Worm (Caenorhabditis elegans): ENCODE data around the gene Y54F10BM.13.
A peak's percentile ranks its signal among the peaks of the same experiment; 100 is the strongest.

The Y54F10BM.13 gene

DNA sequence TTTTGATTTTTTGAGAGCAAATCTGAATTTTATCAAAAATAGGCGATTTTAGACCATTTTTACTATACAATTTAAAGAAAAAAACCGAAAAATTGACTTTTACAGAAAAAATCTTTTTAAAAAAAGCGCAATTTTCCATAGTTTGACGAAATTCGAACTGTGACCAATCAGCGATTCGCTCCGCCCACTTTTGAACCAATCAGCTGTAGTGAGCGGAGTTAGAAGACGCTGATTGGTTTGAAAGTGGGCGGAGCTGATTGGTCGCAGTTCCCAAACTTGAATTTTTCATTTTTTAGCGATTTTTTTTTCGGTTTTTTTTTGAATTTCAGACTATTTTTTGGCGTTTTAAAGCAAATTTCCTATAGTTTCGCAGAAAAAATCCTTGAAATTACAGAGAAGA, 6.2 kb downstream of the Y54F10BM.13 start:
- TF ChIP-seq ref-1 (GFP tag; conservative IDR thresholded peaks at IDR 0.05) (no peak), med-1 (GFP tag; optimal IDR thresholded peaks at IDR 0.05; ENCODE audit: insufficient read depth) (no peak), klf-2 (GFP tag; conservative IDR thresholded peaks at IDR 0.05) (no peak), T22C8.4 (GFP tag; IDR thresholded peaks at IDR 0.05) (no peak), cog-1 (tag; optimal IDR thresholded peaks at IDR 0.05) (no peak), flt-1 (GFP tag; IDR thresholded peaks at IDR 0.05) (no peak), ztf-29 (GFP tag; IDR thresholded peaks at IDR 0.05) (no peak), ztf-23 (GFP tag; IDR thresholded peaks at IDR 0.05) (no peak), tab-1 (GFP tag; IDR thresholded peaks at IDR 0.05) (no peak)

ce11 chrIII:2316439-2316838, 14.4 kb downstream of the Y54F10BM.13 start:
- no peak for TF ChIP-seq ztf-23 (GFP tag; IDR thresholded peaks at IDR 0.05)
- no peak for TF ChIP-seq klf-2 (GFP tag; conservative IDR thresholded peaks at IDR 0.05)
- no peak for TF ChIP-seq ztf-29 (GFP tag; IDR thresholded peaks at IDR 0.05)
- TF ChIP-seq med-1 (GFP tag; optimal IDR thresholded peaks at IDR 0.05; ENCODE audit: insufficient read depth): no peak
- TF ChIP-seq ref-1 (GFP tag; conservative IDR thresholded peaks at IDR 0.05): no peak
- no peak for TF ChIP-seq flt-1 (GFP tag; IDR thresholded peaks at IDR 0.05)
- no peak for TF ChIP-seq cog-1 (tag; optimal IDR thresholded peaks at IDR 0.05)
- TF ChIP-seq T22C8.4 (GFP tag; IDR thresholded peaks at IDR 0.05): no peak
- TF ChIP-seq tab-1 (GFP tag; IDR thresholded peaks at IDR 0.05): no peak

ce11 chrIII:2314678-2315077, 16.2 kb downstream of the Y54F10BM.13 start:
- TF ChIP-seq ztf-29 (GFP tag; IDR thresholded peaks at IDR 0.05) (no peak), tab-1 (GFP tag; IDR thresholded peaks at IDR 0.05) (0 out of 2 replicates have a peak, but pooled peaks have one; percentile 5)

DNA sequence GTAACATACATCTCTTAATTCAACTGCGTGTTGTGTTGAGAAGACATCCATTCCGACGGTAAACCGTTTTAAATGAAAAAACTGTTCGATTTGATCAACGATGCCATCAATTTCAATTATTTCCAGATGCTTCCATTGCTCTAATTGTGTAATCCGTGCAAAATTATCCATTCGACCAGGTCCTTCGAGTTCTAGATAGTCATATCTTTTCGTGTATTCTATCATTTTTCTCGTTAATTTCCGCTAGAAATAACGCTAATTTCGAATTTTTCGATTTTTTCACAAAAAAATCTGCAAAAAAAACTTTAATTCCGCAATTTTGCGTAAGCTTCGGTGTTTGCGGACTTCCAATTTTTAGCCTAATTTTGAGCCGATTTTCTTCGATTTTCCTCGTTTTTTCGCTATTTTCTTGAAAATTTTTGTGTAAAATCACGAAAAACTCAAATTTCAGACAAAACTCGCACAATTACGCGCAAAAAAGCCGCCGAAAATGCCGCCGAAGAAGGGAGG, 16.8 kb downstream of the Y54F10BM.13 start, which contains the start of the genes fbxa-66 and iffb-1:
TSS of gene fbxa-66 (minus strand) at position 51 of the 510 bp plus-strand sequence.
TSS of gene iffb-1 (plus strand) at position 452 of the 510 bp plus-strand sequence.
- TF ChIP-seq klf-2 (GFP tag; conservative IDR thresholded peaks at IDR 0.05) (no peak), tab-1 (GFP tag; IDR thresholded peaks at IDR 0.05) (no peak), ztf-23 (GFP tag; IDR thresholded peaks at IDR 0.05) (no peak)

DNA sequence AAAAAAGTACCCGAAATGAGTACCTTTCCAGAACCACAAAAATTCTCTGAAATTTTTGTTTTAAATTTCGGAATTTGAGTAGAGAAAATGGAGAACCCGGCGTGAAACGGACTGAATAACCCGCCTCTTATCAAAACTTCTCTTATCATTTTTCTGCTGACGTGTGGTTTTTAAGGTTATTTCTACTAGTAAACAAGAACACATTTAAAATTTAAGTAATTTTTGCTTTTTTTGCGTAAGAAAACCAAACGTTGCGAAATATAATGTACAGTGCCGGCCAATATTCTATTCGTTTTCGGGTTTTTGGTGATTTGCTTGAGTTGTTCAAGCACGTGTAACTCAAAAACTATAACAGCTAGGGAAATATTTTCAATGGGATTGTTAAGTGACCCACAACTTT, 19.9 kb downstream of the Y54F10BM.13 start:
- TF ChIP-seq T22C8.4 (GFP tag; IDR thresholded peaks at IDR 0.05) (no peak), tab-1 (GFP tag; IDR thresholded peaks at IDR 0.05) (no peak), klf-2 (GFP tag; conservative IDR thresholded peaks at IDR 0.05) (no peak), ztf-29 (GFP tag; IDR thresholded peaks at IDR 0.05) (no peak), cog-1 (tag; optimal IDR thresholded peaks at IDR 0.05) (no peak), flt-1 (GFP tag; IDR thresholded peaks at IDR 0.05) (no peak), ref-1 (GFP tag; conservative IDR thresholded peaks at IDR 0.05) (no peak), med-1 (GFP tag; optimal IDR thresholded peaks at IDR 0.05; ENCODE audit: insufficient read depth) (no peak), ztf-23 (GFP tag; IDR thresholded peaks at IDR 0.05) (no peak)

DNA sequence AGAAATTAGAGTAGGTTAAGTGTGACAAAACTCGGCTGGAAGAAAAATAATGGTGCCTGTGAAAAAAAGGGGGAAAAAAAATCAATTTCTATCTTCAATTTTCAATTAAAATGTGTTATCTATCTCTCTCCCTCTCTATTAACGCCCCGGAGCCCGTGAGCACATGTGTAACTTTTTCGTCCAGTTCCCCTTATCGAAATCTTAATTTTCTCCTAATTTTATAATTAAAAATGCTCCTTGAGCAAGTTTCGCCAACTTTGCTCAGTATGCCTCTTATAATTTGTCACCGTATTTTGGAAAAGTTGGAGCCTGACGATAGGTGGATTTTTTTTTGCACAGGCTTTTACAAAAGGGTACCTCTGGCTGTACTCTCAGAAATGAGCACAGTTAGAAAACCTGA, 22.9 kb downstream of the Y54F10BM.13 start, which contains the start of the genes fbxa-1 and Y54F10BM.20:
TSS of gene fbxa-1 (minus strand) at position 101 of the 400 bp plus-strand sequence.
TSS of gene Y54F10BM.20 (plus strand) at position 231 of the 400 bp plus-strand sequence.
- TF ChIP-seq ztf-23 (GFP tag; IDR thresholded peaks at IDR 0.05) (no peak), T22C8.4 (GFP tag; IDR thresholded peaks at IDR 0.05) (no peak), flt-1 (GFP tag; IDR thresholded peaks at IDR 0.05) (no peak), cog-1 (tag; optimal IDR thresholded peaks at IDR 0.05) (no peak), tab-1 (GFP tag; IDR thresholded peaks at IDR 0.05) (no peak), ref-1 (GFP tag; conservative IDR thresholded peaks at IDR 0.05) (no peak), med-1 (GFP tag; optimal IDR thresholded peaks at IDR 0.05; ENCODE audit: insufficient read depth) (no peak), klf-2 (GFP tag; conservative IDR thresholded peaks at IDR 0.05) (no peak), ztf-29 (GFP tag; IDR thresholded peaks at IDR 0.05) (no peak)

DNA sequence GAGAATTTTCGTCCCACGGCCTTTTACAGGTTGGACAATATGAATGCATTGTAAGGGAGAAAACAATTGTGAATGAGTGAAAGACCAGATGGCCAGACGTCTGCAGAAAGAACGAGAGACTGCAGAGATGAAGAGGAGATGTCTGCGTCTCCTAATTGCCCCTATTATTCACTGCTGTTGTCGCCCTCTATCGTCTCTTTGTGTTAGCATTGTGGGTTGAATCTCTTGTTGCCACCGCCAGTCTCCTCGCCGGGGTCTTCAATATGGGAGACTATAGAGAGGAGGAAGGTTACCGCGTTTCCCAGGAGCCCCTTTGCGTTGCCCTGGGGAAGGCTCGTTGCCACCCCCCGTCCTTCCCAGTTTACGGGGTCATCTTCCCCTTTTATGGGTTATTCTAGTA, 26.0 kb downstream of the Y54F10BM.13 start, which contains the start of gene Y54F10BM.9:
TSS of gene Y54F10BM.9 (minus strand) at position 61 of the 400 bp plus-strand sequence.
- TF ChIP-seq klf-2 (GFP tag; conservative IDR thresholded peaks at IDR 0.05) (no peak), T22C8.4 (GFP tag; IDR thresholded peaks at IDR 0.05) (no peak), cog-1 (tag; optimal IDR thresholded peaks at IDR 0.05) (peak; percentile 5), flt-1 (GFP tag; IDR thresholded peaks at IDR 0.05) (no peak), med-1 (GFP tag; optimal IDR thresholded peaks at IDR 0.05; ENCODE audit: insufficient read depth) (no peak), ztf-23 (GFP tag; IDR thresholded peaks at IDR 0.05) (no peak), ref-1 (GFP tag; conservative IDR thresholded peaks at IDR 0.05) (0 out of 2 replicates have a peak, but pooled peaks have one; percentile 13), ztf-29 (GFP tag; IDR thresholded peaks at IDR 0.05) (no peak)

ce11 chrIII:2304149-2304548, 26.7 kb downstream of the Y54F10BM.13 start:
- no peak for TF ChIP-seq klf-2 (GFP tag; conservative IDR thresholded peaks at IDR 0.05)

DNA sequence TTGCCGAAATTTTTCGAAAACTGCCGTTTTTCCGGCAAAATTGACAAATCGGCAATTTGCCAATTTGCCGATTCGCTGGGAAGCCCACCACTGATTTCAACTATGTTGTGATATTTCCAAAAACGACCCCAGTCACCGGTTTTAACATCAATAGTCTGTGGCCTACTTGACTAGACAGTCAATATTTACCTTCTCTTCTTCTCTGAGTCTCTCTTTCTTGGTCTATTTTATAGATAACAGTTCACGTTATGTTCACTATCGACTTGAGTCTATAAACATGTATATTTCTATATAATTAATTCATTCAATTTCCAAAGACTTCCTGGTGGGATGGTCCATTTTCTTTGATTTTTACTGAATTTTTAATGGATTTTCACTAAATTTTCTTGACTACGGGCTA, 36.1 kb downstream of the Y54F10BM.13 start:
- no peak for TF ChIP-seq ref-1 (GFP tag; conservative IDR thresholded peaks at IDR 0.05)
- TF ChIP-seq cog-1 (tag; optimal IDR thresholded peaks at IDR 0.05): no peak
- no peak for TF ChIP-seq med-1 (GFP tag; optimal IDR thresholded peaks at IDR 0.05; ENCODE audit: insufficient read depth)
- TF ChIP-seq klf-2 (GFP tag; conservative IDR thresholded peaks at IDR 0.05): no peak
- TF ChIP-seq ztf-29 (GFP tag; IDR thresholded peaks at IDR 0.05): no peak
- no peak for TF ChIP-seq T22C8.4 (GFP tag; IDR thresholded peaks at IDR 0.05)
- no peak for TF ChIP-seq flt-1 (GFP tag; IDR thresholded peaks at IDR 0.05)
- no peak for TF ChIP-seq tab-1 (GFP tag; IDR thresholded peaks at IDR 0.05)
- no peak for TF ChIP-seq ztf-23 (GFP tag; IDR thresholded peaks at IDR 0.05)

DNA sequence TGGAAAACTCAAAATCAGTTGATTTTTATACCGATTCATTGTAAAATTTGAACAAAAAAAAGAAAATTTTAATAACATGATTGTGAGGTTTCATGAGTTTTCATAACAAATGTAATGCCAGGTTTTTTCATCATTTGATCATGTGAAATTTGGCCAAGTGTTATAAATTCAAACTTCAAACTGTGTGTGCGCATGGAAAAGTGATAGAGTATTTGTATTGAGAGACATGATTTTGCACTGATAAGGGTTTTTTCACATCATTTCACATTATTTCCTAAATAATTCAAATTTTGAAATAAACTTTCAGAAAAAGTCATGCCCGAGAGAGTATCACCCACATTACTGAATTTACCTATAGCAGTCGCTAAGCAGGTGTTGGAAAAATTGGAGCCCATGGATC, 39.7 kb downstream of the Y54F10BM.13 start, which contains the start of gene fbxa-219:
TSS of gene fbxa-219 (plus strand) at position 277 of the 400 bp plus-strand sequence.
- TF ChIP-seq tab-1 (GFP tag; IDR thresholded peaks at IDR 0.05) (no peak), ztf-29 (GFP tag; IDR thresholded peaks at IDR 0.05) (no peak), med-1 (GFP tag; optimal IDR thresholded peaks at IDR 0.05; ENCODE audit: insufficient read depth) (no peak), klf-2 (GFP tag; conservative IDR thresholded peaks at IDR 0.05) (no peak), ref-1 (GFP tag; conservative IDR thresholded peaks at IDR 0.05) (no peak), T22C8.4 (GFP tag; IDR thresholded peaks at IDR 0.05) (no peak), cog-1 (tag; optimal IDR thresholded peaks at IDR 0.05) (no peak), flt-1 (GFP tag; IDR thresholded peaks at IDR 0.05) (no peak), ztf-23 (GFP tag; IDR thresholded peaks at IDR 0.05) (no peak)
